Worm (Caenorhabditis elegans) whole organism, L4 larva: ENCODE data around the gene T25E4.2.

Experiments
- F49E8.2 ChIP-seq: sonication (generic microtip); optimal IDR thresholded peaks from 2 replicates; lab custom pipeline; 2016; ENCODE audit warnings: missing compliant biosample characterization, mild to moderate bottlenecking, missing genetic modification characterization, borderline replicate concordance
- dpl-1 ChIP-seq: fragments of 150-350 bp; optimal IDR thresholded peaks from 2 replicates; lab custom pipeline; 2014; ENCODE audit warnings: missing biosample characterization, missing genetic modification reagents, missing genetic modification characterization
- fos-1 ChIP-seq: fragments of 150-350 bp; optimal IDR thresholded peaks from 2 replicates; lab custom pipeline; 2014; ENCODE audit warnings: missing biosample characterization, missing genetic modification characterization
- hlh-30 ChIP-seq: sonication (generic microtip); optimal IDR thresholded peaks from 2 replicates; lab custom pipeline; 2017; ENCODE audit warnings: antibody characterized with exemption, mild to moderate bottlenecking, missing genetic modification characterization, missing compliant biosample characterization; ENCODE audit not compliant: insufficient read depth

DNA sequence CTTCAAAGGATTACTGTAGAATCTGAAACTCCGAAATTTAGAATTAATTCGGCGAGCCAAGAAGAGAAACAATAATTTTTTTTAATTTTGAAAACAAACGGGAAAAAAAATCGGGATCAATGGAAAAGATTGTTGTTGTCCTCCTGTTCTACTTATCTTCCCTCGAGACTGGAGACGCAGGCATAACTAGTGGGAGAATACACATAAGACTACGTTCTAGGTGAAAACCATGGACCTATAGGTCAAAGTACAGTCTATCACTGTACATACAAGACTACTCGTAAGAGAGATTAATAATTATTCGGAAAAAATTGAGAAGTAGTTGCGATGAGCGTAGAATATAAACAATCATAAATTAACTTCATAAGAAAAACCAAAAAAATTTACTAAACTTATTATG, 37.1 kb upstream of the T25E4.2 start, which contains the start of gene dhs-6:
- TF ChIP-seq dpl-1 (no peak), hlh-30 (tag; lab: Kevin White, UChicago) (peak; percentile 15), fos-1 (tag; lab: Kevin White, UChicago) (no peak), F49E8.2 (tag; lab: Kevin White, UChicago) (no peak)
